Fruit fly (Drosophila melanogaster): Measurements from ENCODE around the gene glec.

Gene glec

DNA sequence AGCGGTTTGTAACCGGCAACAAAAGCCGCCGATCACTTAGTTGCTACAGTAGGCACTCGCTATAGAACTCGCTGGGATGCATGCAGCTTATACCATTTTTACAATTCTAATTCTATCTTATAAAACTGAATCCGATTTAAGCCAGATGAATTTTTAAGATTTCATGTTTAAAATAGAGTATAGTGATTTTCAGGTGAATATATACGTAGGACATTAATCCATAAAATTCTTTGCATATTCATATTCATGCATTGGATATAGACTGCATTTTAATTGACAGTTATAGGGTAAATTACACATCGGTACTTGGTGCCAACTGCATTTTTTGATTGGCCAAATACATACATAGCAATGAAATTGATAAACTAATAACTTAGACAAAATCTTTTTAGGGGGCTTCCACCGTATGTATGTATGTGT lies 31.5 kb upstream of the glec start (continued):
- TF ChIP-seq Ssrp (tag; optimal IDR thresholded peaks at IDR 0.05), result peak; percentile 15
- peak; percentile 32 for TF ChIP-seq CG31224 (GFP tag; IDR thresholded peaks at IDR 0.05)
- TF ChIP-seq CG10959 (GFP tag; IDR thresholded peaks at IDR 0.05), result 0 out of 2 replicates have a peak, but pooled peaks have one; percentile 23
- TF ChIP-seq CG6654 (GFP tag; optimal IDR thresholded peaks at IDR 0.05), result peak; percentile 9
- no peak for TF ChIP-seq Opbp (GFP tag; IDR thresholded peaks at IDR 0.05; ENCODE audit: partially characterized antibody)
- no peak for TF ChIP-seq tx (GFP tag; optimal IDR thresholded peaks at IDR 0.05)
- TF ChIP-seq CG8944 (GFP tag; optimal IDR thresholded peaks at IDR 0.05), result peak; percentile 49
- TF ChIP-seq zfh1 (GFP tag; IDR thresholded peaks at IDR 0.05), result peak; percentile 58; the same call in 1 of the 3 replicates
- TF ChIP-seq CG7556 (GFP tag; optimal IDR thresholded peaks at IDR 0.05), result peak; percentile 50
- TF ChIP-seq CG15601 (tag; optimal IDR thresholded peaks at IDR 0.05), result peak; percentile 1
- TF ChIP-seq fd96Cb (tag; optimal IDR thresholded peaks at IDR 0.05), result peak; percentile 34
- TF ChIP-seq NK7.1 (GFP tag; optimal IDR thresholded peaks at IDR 0.05), result no peak
- no peak for TF ChIP-seq hkb (optimal IDR thresholded peaks at IDR 0.05)
- TF ChIP-seq hkb (GFP tag; IDR thresholded peaks at IDR 0.05), result peak; percentile 41; the same call in 1 of the 2 replicates
- TF ChIP-seq CG13424 (tag; optimal IDR thresholded peaks at IDR 0.05), result peak; percentile 18
- TF ChIP-seq CG7357 (GFP tag; IDR thresholded peaks at IDR 0.05), result peak; percentile 45; the same call in 1 of the 3 replicates
- 0 out of 3 replicates have a peak, but pooled peaks have one; percentile 45 for TF ChIP-seq otp (GFP tag; IDR thresholded peaks at IDR 0.05)
- no peak for TF ChIP-seq HLHmδ (GFP tag; optimal IDR thresholded peaks at IDR 0.05)
- peak; percentile 60 for TF ChIP-seq CG30403 (GFP tag; optimal IDR thresholded peaks at IDR 0.05)
- peak; percentile 57 for TF ChIP-seq Ets65A (GFP tag)
- no peak for TF ChIP-seq repo (GFP tag; optimal IDR thresholded peaks at IDR 0.05)
- TF ChIP-seq CG17361 (GFP tag; IDR thresholded peaks at IDR 0.05), result peak; percentile 85
- TF ChIP-seq Meics (GFP tag; optimal IDR thresholded peaks at IDR 0.05), result peak; percentile 0
- TF ChIP-seq CG5245 (GFP tag; optimal IDR thresholded peaks at IDR 0.05), result peak; percentile 33
- TF ChIP-seq CG32772 (GFP tag; IDR thresholded peaks at IDR 0.05), result peak; percentile 67
- TF ChIP-seq ind (GFP tag; optimal IDR thresholded peaks at IDR 0.05), result peak; percentile 51
- no peak for TF ChIP-seq sima (GFP tag; optimal IDR thresholded peaks at IDR 0.05)
- TF ChIP-seq mam (GFP tag; optimal IDR thresholded peaks at IDR 0.05), result peak; percentile 0
- peak; percentile 51; the same call in 1 of the 2 replicates for TF ChIP-seq sisA (GFP tag; IDR thresholded peaks at IDR 0.05)
- TF ChIP-seq vvl (GFP tag; IDR thresholded peaks at IDR 0.05), result peak; percentile 77
- TF ChIP-seq bsh (GFP tag; optimal IDR thresholded peaks at IDR 0.05), result peak in 1 of 2 experiments; percentile 35
- TF ChIP-seq CG10274 (GFP tag; optimal IDR thresholded peaks at IDR 0.05), result no peak
- TF ChIP-seq CG10979 (tag; optimal IDR thresholded peaks at IDR 0.05), result peak; percentile 49
- TF ChIP-seq Antp (GFP tag; optimal IDR thresholded peaks at IDR 0.05), result peak; percentile 25
- peak; percentile 39 for TF ChIP-seq Blimp-1 (GFP tag; optimal IDR thresholded peaks at IDR 0.05)
- peak; percentile 53; the same call in 1 of the 2 replicates for TF ChIP-seq Drgx (GFP tag; IDR thresholded peaks at IDR 0.05)
- no peak for TF ChIP-seq zen2 (GFP tag; IDR thresholded peaks at IDR 0.05; ENCODE audit: partially characterized antibody)
- TF ChIP-seq z (GFP tag; IDR thresholded peaks at IDR 0.05), result 0 out of 3 replicates have a peak, but pooled peaks have one; percentile 11
- no peak for TF ChIP-seq Mad (GFP tag; optimal IDR thresholded peaks at IDR 0.05)
- peak; percentile 40 for TF ChIP-seq Asciz (GFP tag; optimal IDR thresholded peaks at IDR 0.05)
- peak; percentile 71 for TF ChIP-seq Gug (GFP tag; IDR thresholded peaks at IDR 0.05)
